Fruit fly (Drosophila melanogaster): Measurements from ENCODE around the gene CG17646.
A peak's percentile ranks its signal among the peaks of the same experiment; 100 is the strongest.

- no peak for TF ChIP-seq kay (GFP tag; ENCODE audit: borderline replicate concordance)
- no peak for TF ChIP-seq pad (GFP tag; optimal IDR thresholded peaks at IDR 0.05)
- TF ChIP-seq Clk (GFP tag; optimal IDR thresholded peaks at IDR 0.05): no peak
- peak; percentile 62 for TF ChIP-seq cic (GFP tag; optimal IDR thresholded peaks at IDR 0.05)
- no peak for TF ChIP-seq CG11617 (GFP tag; optimal IDR thresholded peaks at IDR 0.05)
- TF ChIP-seq CG12768 (GFP tag; optimal IDR thresholded peaks at IDR 0.05): no peak
- TF ChIP-seq CG7101 (tag; optimal IDR thresholded peaks at IDR 0.05): no peak
- no peak for TF ChIP-seq Mnt (GFP tag; optimal IDR thresholded peaks at IDR 0.05)
- no peak for TF ChIP-seq CG5204 (GFP tag; optimal IDR thresholded peaks at IDR 0.05)
- TF ChIP-seq tj (GFP tag; optimal IDR thresholded peaks at IDR 0.05): no peak
- TF ChIP-seq CG7045 (GFP tag; optimal IDR thresholded peaks at IDR 0.05): no peak
- no peak for TF ChIP-seq CG14711 (tag; optimal IDR thresholded peaks at IDR 0.05)
Measured at dm6 chr2L:1708110-1708509, 24.2 kb upstream of the CG17646 start.

All from whole organism, adult.